Comparison of ENCODE assay signal across 2 worm cellular contexts in the genomic region with DNA sequence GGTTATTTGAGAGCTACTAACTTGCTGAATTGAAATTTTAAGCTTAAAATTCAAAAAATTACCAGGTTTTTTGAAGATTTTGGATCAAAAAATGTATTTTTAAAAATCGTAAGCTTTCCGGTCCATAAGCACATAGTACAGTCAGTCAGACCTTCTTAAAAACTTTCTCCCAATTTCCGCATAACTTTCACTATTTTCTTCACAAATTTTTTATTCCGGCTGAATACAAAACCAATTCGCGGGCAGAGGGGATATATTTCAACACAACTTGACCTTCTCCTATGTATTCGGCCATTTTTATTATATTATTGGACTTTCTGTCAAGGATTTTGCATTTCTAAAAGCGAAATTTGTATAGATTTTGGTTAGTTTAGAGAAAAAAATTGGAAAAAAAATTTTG.
A peak's percentile ranks its signal among the peaks of the same experiment; 100 is the strongest.
TF ChIP-seq lines count a peak whose summit lies in the region.

No protein-coding gene starts in this region.

TF ChIP-seq in whole organism, L1 larva, 84 proteins besides CTCF, POLR2A, EP300 and RAD21:
- TF ChIP-seq egl-27 (tag; optimal IDR thresholded peaks at IDR 0.05; lab: Kevin White, UChicago) (no peak), blmp-1 (tag; optimal IDR thresholded peaks at IDR 0.05; lab: Kevin White, UChicago) (peak; percentile 66)

TF ChIP-seq in whole organism, mixed stage, embryonic, 35 proteins besides CTCF, POLR2A, EP300 and RAD21:
- TF ChIP-seq blmp-1 (tag; optimal IDR thresholded peaks at IDR 0.05; lab: Kevin White, UChicago) = peak; percentile 60
- no peak for TF ChIP-seq nhr-12 (tag; optimal IDR thresholded peaks at IDR 0.05; lab: Kevin White, UChicago)
